Worm (Caenorhabditis elegans) whole organism, young adult: ENCODE data around the gene C50F4.1.

Source experiments
- B0261.1 ChIP-seq: sonication (generic microtip); optimal IDR thresholded peaks from 2 replicates; lab custom pipeline; 2016; ENCODE audit warnings: mild to moderate bottlenecking, missing genetic modification characterization, moderate library complexity, missing compliant biosample characterization
- Y79H2A.3 ChIP-seq: fragments of 200-800 bp; sonication (Bioruptor generic); conservative IDR thresholded peaks from 2 replicates; pipeline ENCODE4 v1.3.6; 2022; ENCODE audit warnings: missing genetic modification reagents, missing genetic modification characterization, missing compliant biosample characterization
- ama-1 ChIP-seq, 3 experiments: fragments of 150-350 bp in 1 of 3; sonication (generic microtip) in 2 of 3; optimal IDR thresholded peaks; 2 replicates each; lab custom pipeline; 2014 to 2018; ENCODE audit warnings: missing biosample characterization in 2 of 3, missing genetic modification characterization in 2 of 3, missing genetic modification reagents in 2 of 3
- attf-3 ChIP-seq: fragments of 200-800 bp; sonication (Bioruptor generic); conservative IDR thresholded peaks from 2 replicates; pipeline ENCODE4 v1.3.6; 2022; ENCODE audit warnings: missing genetic modification reagents, missing genetic modification characterization, missing compliant biosample characterization
- ceh-91 ChIP-seq: fragments of 200-800 bp; sonication (Bioruptor generic); IDR thresholded peaks from 2 replicates; pipeline ENCODE4 v1.3.6; 2022; ENCODE audit warnings: missing genetic modification reagents, missing genetic modification characterization, missing compliant biosample characterization
- dpl-1 ChIP-seq: fragments of 150-350 bp; optimal IDR thresholded peaks from 2 replicates; lab custom pipeline; 2014; ENCODE audit warnings: missing biosample characterization, missing genetic modification reagents, missing genetic modification characterization
- repo-1 ChIP-seq: sonication (generic microtip); optimal IDR thresholded peaks from 2 replicates; lab custom pipeline; 2017; ENCODE audit warnings: mild to moderate bottlenecking, missing genetic modification characterization, missing compliant biosample characterization
- rpc-1 ChIP-seq, 2 experiments: fragments of 150-350 bp in 1 of 2; sonication (generic microtip) in 1 of 2; optimal IDR thresholded peaks; 2 replicates each; lab custom pipeline; 2014 to 2018; ENCODE audit warnings: missing biosample characterization in 1 of 2, missing genetic modification characterization in 1 of 2, missing genetic modification reagents in 1 of 2, missing genotype in 1 of 2
- snpc-1.3 ChIP-seq: sonication (generic microtip); optimal IDR thresholded peaks from 2 replicates; lab custom pipeline; 2017; ENCODE audit warnings: missing genetic modification characterization, mild to moderate bottlenecking, missing compliant biosample characterization, antibody characterized with exemption, moderate library complexity, missing genotype, missing genetic modification reagents; ENCODE audit not compliant: insufficient read depth
- snpc-3.4 ChIP-seq: sonication (generic microtip); optimal IDR thresholded peaks from 2 replicates; lab custom pipeline; 2017; ENCODE audit warnings: missing genetic modification characterization, mild to moderate bottlenecking, missing compliant biosample characterization, antibody characterized with exemption, moderate library complexity, missing genotype, missing genetic modification reagents
- snpc-4 ChIP-seq, 5 experiments: fragments of 150-350 bp in 1 of 5; sonication (generic microtip) in 4 of 5; optimal IDR thresholded peaks; 2 replicates each; lab custom pipeline; 2014 to 2018; ENCODE audit warnings: missing genetic modification characterization in 5 of 5, missing biosample characterization in 3 of 5, antibody characterized with exemption in 2 of 5, mild to moderate bottlenecking in 2 of 5, missing compliant biosample characterization in 2 of 5, missing genotype in 2 of 5, moderate library complexity in 2 of 5, missing genetic modification reagents in 1 of 5
- tbp1 ChIP-seq: fragments of 200-800 bp; sonication (Bioruptor generic); optimal IDR thresholded peaks from 2 replicates; lab custom pipeline; 2018; ENCODE audit warnings: mild to moderate bottlenecking, missing genetic modification characterization, missing compliant biosample characterization
- unc-62 ChIP-seq: fragments of 150-350 bp; optimal IDR thresholded peaks from 2 replicates; lab custom pipeline; 2014; ENCODE audit warnings: missing biosample characterization, missing genetic modification reagents, missing genetic modification characterization
- ztf-3 ChIP-seq: fragments of 200-800 bp; sonication (Bioruptor generic); optimal IDR thresholded peaks from 2 replicates; lab custom pipeline; 2018; ENCODE audit warnings: mild to moderate bottlenecking, missing genetic modification characterization, missing compliant biosample characterization

- TF ChIP-seq ama-1 (optimal IDR thresholded peaks at IDR 0.05; lab: Kevin White, UChicago), result no peak
- no peak for TF ChIP-seq ama-1 (GFP tag; optimal IDR thresholded peaks at IDR 0.05; lab: Kevin White, UChicago)
- TF ChIP-seq repo-1, result no peak
- no peak for TF ChIP-seq attf-3 (GFP tag; lab: Robert Waterston, UW)
- TF ChIP-seq tbp1 (GFP tag; lab: Kevin White, UChicago), result no peak
- no peak for TF ChIP-seq unc-62 (GFP tag; lab: Kevin White, UChicago)
- no peak for TF ChIP-seq rpc-1 (optimal IDR thresholded peaks at IDR 0.05; lab: Kevin White, UChicago)
- no peak for TF ChIP-seq rpc-1 (tag; optimal IDR thresholded peaks at IDR 0.05; lab: Kevin White, UChicago)
- TF ChIP-seq snpc-1.3, result no peak
- no peak for TF ChIP-seq B0261.1
- TF ChIP-seq snpc-3.4 (tag; lab: Kevin White, UChicago), result no peak
- no peak for TF ChIP-seq snpc-4 (GFP tag; optimal IDR thresholded peaks at IDR 0.05; lab: Kevin White, UChicago)
- TF ChIP-seq snpc-4 (tag; optimal IDR thresholded peaks at IDR 0.05; lab: Kevin White, UChicago), result no peak
- TF ChIP-seq dpl-1 (GFP tag; lab: Kevin White, UChicago), result no peak
- no peak for TF ChIP-seq ztf-3 (GFP tag; lab: Kevin White, UChicago)
- no peak for TF ChIP-seq ceh-91 (GFP tag; lab: Robert Waterston, UW)
- TF ChIP-seq Y79H2A.3 (GFP tag; lab: Robert Waterston, UW), result no peak
Measured at ce11 chrV:9477863-9478262, 48.7 kb upstream of the C50F4.1 start, which contains the start of gene nas-3.
